Fruit fly (Drosophila melanogaster): ENCODE results near the gene CG14151.

The CG14151 gene

dm6 chr3L:10630885-10631359 is 2.6 kb upstream of the CG14151 start, which contains the start of the genes CG42535, CG34001 and hay (continued):
- TF ChIP-seq CG17612 (GFP tag; IDR thresholded peaks at IDR 0.05): no peak
- no peak for TF ChIP-seq CG31388 (GFP tag; optimal IDR thresholded peaks at IDR 0.05)
- no peak for TF ChIP-seq CG11696 (GFP tag; IDR thresholded peaks at IDR 0.05)
- TF ChIP-seq CG10147 (GFP tag; optimal IDR thresholded peaks at IDR 0.05): no peak
- no peak for TF ChIP-seq shn (GFP tag; optimal IDR thresholded peaks at IDR 0.05)
- TF ChIP-seq Ptx1 (GFP tag; IDR thresholded peaks at IDR 0.05): no peak
- no peak for TF ChIP-seq p53 (GFP tag; optimal IDR thresholded peaks at IDR 0.05)
- TF ChIP-seq wor (GFP tag; IDR thresholded peaks at IDR 0.05): no peak
- peak in 1 of 2 experiments; percentile 6 for TF ChIP-seq Trl (optimal IDR thresholded peaks at IDR 0.05)
- no peak for TF ChIP-seq Trl (GFP tag; optimal IDR thresholded peaks at IDR 0.05)
- no peak for TF ChIP-seq sisA (GFP tag; IDR thresholded peaks at IDR 0.05)

DNA sequence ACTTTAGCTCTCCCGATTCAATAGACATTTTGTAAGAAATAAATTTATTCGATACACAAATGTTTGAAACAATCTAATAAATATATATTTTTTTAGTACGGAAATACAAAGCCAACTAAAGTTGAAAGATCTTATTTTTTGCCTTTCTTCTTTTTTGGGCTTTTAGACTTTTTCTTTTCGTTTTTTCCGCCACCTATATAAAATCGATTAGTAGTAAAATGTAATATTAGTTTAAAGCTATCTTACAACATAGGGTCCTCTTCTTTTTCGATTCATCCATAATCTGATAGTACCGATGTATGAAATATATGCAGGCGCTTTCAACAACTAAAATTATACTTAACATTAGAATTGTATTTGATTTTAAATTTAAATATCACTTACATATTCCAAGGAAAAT is 1.7 kb upstream of the CG14151 start, which contains the start of gene CG42536:
Gene CG42536 (minus strand): TSS at position 101 of the 400 bp plus-strand sequence.
- TF ChIP-seq repo (GFP tag; optimal IDR thresholded peaks at IDR 0.05) (no peak), CG13424 (tag; optimal IDR thresholded peaks at IDR 0.05) (no peak), CG18599 (GFP tag; optimal IDR thresholded peaks at IDR 0.05) (no peak), CG13775 (GFP tag; optimal IDR thresholded peaks at IDR 0.05) (no peak), unpg (GFP tag; optimal IDR thresholded peaks at IDR 0.05) (no peak)

DNA sequence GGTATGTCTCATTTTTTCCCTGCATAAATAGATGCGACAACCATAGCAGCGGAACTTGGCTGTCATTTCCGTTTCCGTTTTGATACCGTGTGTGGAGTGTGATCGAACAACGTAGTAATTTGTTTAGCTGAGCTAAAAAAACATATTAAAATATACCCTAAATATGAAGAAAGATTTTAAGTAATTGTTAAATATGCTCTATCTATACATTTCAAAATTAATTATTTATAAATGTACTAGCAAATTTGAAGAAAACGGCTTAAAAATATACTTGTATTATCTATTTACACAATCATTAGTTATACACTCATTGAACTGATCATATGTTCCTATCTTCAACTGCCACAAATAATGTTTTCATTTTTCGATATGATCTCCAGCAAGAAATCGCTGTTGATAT is 2.1 kb downstream of the CG14151 start, which contains the start of gene CG34238:
Gene CG34238 (plus strand): TSS at position 301 of the 400 bp plus-strand sequence.
- TF ChIP-seq inv (GFP tag; IDR thresholded peaks at IDR 0.05; ENCODE audit: partially characterized antibody) (no peak), CG1024 (GFP tag; IDR thresholded peaks at IDR 0.05) (no peak), E2f1 (GFP tag; IDR thresholded peaks at IDR 0.05) (no peak), twi (tag; optimal IDR thresholded peaks at IDR 0.05) (no peak), chif (GFP tag; optimal IDR thresholded peaks at IDR 0.05) (no peak), Xbp1 (GFP tag; optimal IDR thresholded peaks at IDR 0.05) (no peak), sqz (GFP tag; optimal IDR thresholded peaks at IDR 0.05) (no peak), CG2712 (tag; optimal IDR thresholded peaks at IDR 0.05) (no peak), BEAF-32 (GFP tag; optimal IDR thresholded peaks at IDR 0.05) (no peak), CG9437 (GFP tag; optimal IDR thresholded peaks at IDR 0.05) (no peak), CG14965 (GFP tag; optimal IDR thresholded peaks at IDR 0.05; ENCODE audit: borderline replicate concordance) (no peak), Abd-B (GFP tag; optimal IDR thresholded peaks at IDR 0.05) (no peak), CG10654 (GFP tag; optimal IDR thresholded peaks at IDR 0.05) (no peak), wdn (GFP tag; IDR thresholded peaks at IDR 0.05) (no peak), Bdp1 (GFP tag; optimal IDR thresholded peaks at IDR 0.05) (no peak), Eip74EF (GFP tag; optimal IDR thresholded peaks at IDR 0.05) (no peak), CG1233 (GFP tag; optimal IDR thresholded peaks at IDR 0.05) (no peak)

dm6 chr3L:10625499-10625898 is 2.8 kb downstream of the CG14151 start, which contains the start of gene CG43127:
Gene CG43127, minus strand, starts transcription at chr3L:10625599.
- no peak for TF ChIP-seq Bteb2 (GFP tag; optimal IDR thresholded peaks at IDR 0.05)
- TF ChIP-seq Neu2 (GFP tag; optimal IDR thresholded peaks at IDR 0.05; ENCODE audit: borderline replicate concordance): no peak

DNA sequence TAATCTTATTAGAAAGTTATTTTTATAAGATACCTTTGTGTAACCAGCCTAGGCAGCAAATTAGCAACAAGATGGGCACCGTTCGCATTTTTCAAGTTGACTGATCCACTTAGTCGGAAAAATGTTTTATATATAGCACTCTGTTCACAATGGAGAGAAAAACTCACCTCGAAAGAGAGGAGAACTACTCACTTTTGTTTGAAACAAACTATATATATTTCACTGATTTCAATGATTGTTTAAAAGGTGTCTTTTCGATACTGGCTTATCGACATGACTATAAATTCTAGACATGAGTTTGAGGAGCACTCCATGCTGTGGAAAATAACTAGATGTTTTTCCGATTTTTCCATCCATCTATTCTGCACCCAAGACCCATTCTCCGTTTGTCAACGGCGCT is 4.8 kb downstream of the CG14151 start, which contains the start of gene CG42521:
Gene CG42521 (minus strand): TSS at position 101 of the 400 bp plus-strand sequence.
- TF ChIP-seq dimm (GFP tag; IDR thresholded peaks at IDR 0.05) (no peak), pros (GFP tag; optimal IDR thresholded peaks at IDR 0.05) (no peak), org-1 (GFP tag; optimal IDR thresholded peaks at IDR 0.05) (no peak), CG1792 (GFP tag; optimal IDR thresholded peaks at IDR 0.05) (no peak), CG11695 (GFP tag; IDR thresholded peaks at IDR 0.05) (no peak), Adf1 (GFP tag; IDR thresholded peaks at IDR 0.05) (no peak), eve (GFP tag; optimal IDR thresholded peaks at IDR 0.05) (no peak), Scr (GFP tag; IDR thresholded peaks at IDR 0.05; ENCODE audit: partially characterized antibody) (no peak), CG9437 (GFP tag; optimal IDR thresholded peaks at IDR 0.05) (no peak), z (GFP tag; IDR thresholded peaks at IDR 0.05) (no peak), croc (GFP tag; conservative IDR thresholded peaks at IDR 0.05) (no peak), pho (GFP tag; optimal IDR thresholded peaks at IDR 0.05) (no peak), CG3163 (GFP tag; optimal IDR thresholded peaks at IDR 0.05) (no peak)
